Worm (Caenorhabditis elegans): ENCODE data around the gene nfki-1.

nfki-1 gene

ce11 chrX:15321791-15322190, 33.2 kb upstream of the nfki-1 start:
- TF ChIP-seq ztf-23 (GFP tag; IDR thresholded peaks at IDR 0.05) (no peak), med-1 (GFP tag; optimal IDR thresholded peaks at IDR 0.05; ENCODE audit: insufficient read depth) (no peak), cog-1 (tag; optimal IDR thresholded peaks at IDR 0.05) (no peak), flt-1 (GFP tag; IDR thresholded peaks at IDR 0.05) (no peak), tab-1 (GFP tag; IDR thresholded peaks at IDR 0.05) (no peak), ref-1 (GFP tag; conservative IDR thresholded peaks at IDR 0.05) (no peak), ztf-29 (GFP tag; IDR thresholded peaks at IDR 0.05) (no peak), klf-2 (GFP tag; conservative IDR thresholded peaks at IDR 0.05) (no peak), T22C8.4 (GFP tag; IDR thresholded peaks at IDR 0.05) (no peak)

- TF ChIP-seq flt-1 (GFP tag; IDR thresholded peaks at IDR 0.05) (no peak), tab-1 (GFP tag; IDR thresholded peaks at IDR 0.05) (no peak), cog-1 (tag; optimal IDR thresholded peaks at IDR 0.05) (no peak), T22C8.4 (GFP tag; IDR thresholded peaks at IDR 0.05) (no peak), ztf-29 (GFP tag; IDR thresholded peaks at IDR 0.05) (no peak), klf-2 (GFP tag; conservative IDR thresholded peaks at IDR 0.05) (no peak), ref-1 (GFP tag; conservative IDR thresholded peaks at IDR 0.05) (no peak), med-1 (GFP tag; optimal IDR thresholded peaks at IDR 0.05; ENCODE audit: insufficient read depth) (no peak)
These were observed 29.3 kb upstream of the nfki-1 start, which contains the start of gene Y15E3A.3 for ce11 chrX:15325709-15326108. Y15E3A.3 (minus strand) TSS chrX:15325809.

DNA sequence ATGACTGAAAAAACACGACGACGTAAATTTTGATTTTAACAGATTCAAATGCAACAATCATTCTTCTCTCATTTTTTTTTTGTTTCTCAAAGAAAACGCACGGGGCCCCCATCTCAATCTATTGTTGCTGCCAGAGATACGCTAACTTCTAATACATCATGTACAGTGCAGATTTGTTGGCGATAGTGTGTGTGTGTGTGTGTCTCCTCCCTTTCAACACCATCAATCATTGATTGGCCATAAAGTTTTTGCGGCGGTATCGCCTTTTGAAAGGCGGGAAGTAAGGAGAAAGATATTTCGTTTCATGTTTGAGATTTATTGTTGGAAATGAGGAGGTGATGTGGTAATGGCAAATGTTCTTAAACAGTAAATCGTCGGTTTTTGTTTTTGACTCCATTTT, 27.8 kb upstream of the nfki-1 start:
- TF ChIP-seq tab-1 (GFP tag; IDR thresholded peaks at IDR 0.05) (no peak), ref-1 (GFP tag; conservative IDR thresholded peaks at IDR 0.05) (no peak), klf-2 (GFP tag; conservative IDR thresholded peaks at IDR 0.05) (no peak), T22C8.4 (GFP tag; IDR thresholded peaks at IDR 0.05) (no peak), ztf-23 (GFP tag; IDR thresholded peaks at IDR 0.05) (no peak), cog-1 (tag; optimal IDR thresholded peaks at IDR 0.05) (no peak), med-1 (GFP tag; optimal IDR thresholded peaks at IDR 0.05; ENCODE audit: insufficient read depth) (no peak), flt-1 (GFP tag; IDR thresholded peaks at IDR 0.05) (no peak), ztf-29 (GFP tag; IDR thresholded peaks at IDR 0.05) (no peak)

ce11 chrX:15328343-15328742, 26.7 kb upstream of the nfki-1 start:
- TF ChIP-seq cog-1 (tag; optimal IDR thresholded peaks at IDR 0.05) (no peak), T22C8.4 (GFP tag; IDR thresholded peaks at IDR 0.05) (no peak), ref-1 (GFP tag; conservative IDR thresholded peaks at IDR 0.05) (no peak), ztf-23 (GFP tag; IDR thresholded peaks at IDR 0.05) (no peak), klf-2 (GFP tag; conservative IDR thresholded peaks at IDR 0.05) (no peak), ztf-29 (GFP tag; IDR thresholded peaks at IDR 0.05) (no peak), med-1 (GFP tag; optimal IDR thresholded peaks at IDR 0.05; ENCODE audit: insufficient read depth) (no peak), tab-1 (GFP tag; IDR thresholded peaks at IDR 0.05) (no peak), flt-1 (GFP tag; IDR thresholded peaks at IDR 0.05) (no peak)

ce11 chrX:15330664-15331063, 24.4 kb upstream of the nfki-1 start, which contains the start of gene Y15E3A.4:
Y15E3A.4 (plus strand) TSS chrX:15330964.
- TF ChIP-seq ztf-29 (GFP tag; IDR thresholded peaks at IDR 0.05), result no peak
- TF ChIP-seq cog-1 (tag; optimal IDR thresholded peaks at IDR 0.05), result no peak
- TF ChIP-seq tab-1 (GFP tag; IDR thresholded peaks at IDR 0.05), result no peak

ce11 chrX:15334897-15335296, 20.1 kb upstream of the nfki-1 start:
- TF ChIP-seq med-1 (GFP tag; optimal IDR thresholded peaks at IDR 0.05; ENCODE audit: insufficient read depth), result no peak
- TF ChIP-seq flt-1 (GFP tag; IDR thresholded peaks at IDR 0.05), result no peak
- TF ChIP-seq cog-1 (tag; optimal IDR thresholded peaks at IDR 0.05), result no peak
- TF ChIP-seq ztf-23 (GFP tag; IDR thresholded peaks at IDR 0.05), result no peak
- TF ChIP-seq tab-1 (GFP tag; IDR thresholded peaks at IDR 0.05), result no peak

ce11 chrX:15335636-15336035, 19.4 kb upstream of the nfki-1 start:
- TF ChIP-seq ztf-29 (GFP tag; IDR thresholded peaks at IDR 0.05) (no peak), tab-1 (GFP tag; IDR thresholded peaks at IDR 0.05) (no peak), ref-1 (GFP tag; conservative IDR thresholded peaks at IDR 0.05) (no peak), med-1 (GFP tag; optimal IDR thresholded peaks at IDR 0.05; ENCODE audit: insufficient read depth) (no peak), cog-1 (tag; optimal IDR thresholded peaks at IDR 0.05) (no peak), T22C8.4 (GFP tag; IDR thresholded peaks at IDR 0.05) (no peak), flt-1 (GFP tag; IDR thresholded peaks at IDR 0.05) (no peak), ztf-23 (GFP tag; IDR thresholded peaks at IDR 0.05) (no peak), klf-2 (GFP tag; conservative IDR thresholded peaks at IDR 0.05) (no peak)

DNA sequence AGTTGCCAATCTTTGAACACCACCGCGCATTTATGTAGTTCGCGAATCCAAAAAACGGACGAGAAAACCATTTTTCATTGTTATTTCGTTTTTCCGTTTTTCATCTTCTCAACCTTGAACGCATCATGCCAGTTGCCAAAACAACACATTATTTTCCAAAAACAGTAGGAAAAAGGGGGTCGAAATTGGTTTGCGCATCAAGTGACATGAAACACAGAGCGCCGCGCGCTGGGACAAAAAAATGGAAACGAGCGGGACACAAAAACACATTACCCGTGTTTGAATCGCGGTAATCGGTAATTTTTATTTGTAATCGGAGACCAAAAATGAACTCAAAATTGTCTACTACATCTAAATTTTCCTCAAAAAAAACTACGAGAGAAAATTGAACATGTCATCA, 18.6 kb upstream of the nfki-1 start:
- no peak for TF ChIP-seq flt-1 (GFP tag; IDR thresholded peaks at IDR 0.05)
- no peak for TF ChIP-seq ref-1 (GFP tag; conservative IDR thresholded peaks at IDR 0.05)
- TF ChIP-seq med-1 (GFP tag; optimal IDR thresholded peaks at IDR 0.05; ENCODE audit: insufficient read depth), result no peak
- TF ChIP-seq cog-1 (tag; optimal IDR thresholded peaks at IDR 0.05), result no peak
- TF ChIP-seq tab-1 (GFP tag; IDR thresholded peaks at IDR 0.05), result no peak
- no peak for TF ChIP-seq klf-2 (GFP tag; conservative IDR thresholded peaks at IDR 0.05)

- TF ChIP-seq flt-1 (GFP tag; IDR thresholded peaks at IDR 0.05) (no peak), ztf-23 (GFP tag; IDR thresholded peaks at IDR 0.05) (no peak), cog-1 (tag; optimal IDR thresholded peaks at IDR 0.05) (no peak), klf-2 (GFP tag; conservative IDR thresholded peaks at IDR 0.05) (no peak), ref-1 (GFP tag; conservative IDR thresholded peaks at IDR 0.05) (no peak), tab-1 (GFP tag; IDR thresholded peaks at IDR 0.05) (no peak), med-1 (GFP tag; optimal IDR thresholded peaks at IDR 0.05; ENCODE audit: insufficient read depth) (no peak), T22C8.4 (GFP tag; IDR thresholded peaks at IDR 0.05) (no peak), ztf-29 (GFP tag; IDR thresholded peaks at IDR 0.05) (no peak)
These were observed 16.8 kb upstream of the nfki-1 start for ce11 chrX:15338195-15338594.

DNA sequence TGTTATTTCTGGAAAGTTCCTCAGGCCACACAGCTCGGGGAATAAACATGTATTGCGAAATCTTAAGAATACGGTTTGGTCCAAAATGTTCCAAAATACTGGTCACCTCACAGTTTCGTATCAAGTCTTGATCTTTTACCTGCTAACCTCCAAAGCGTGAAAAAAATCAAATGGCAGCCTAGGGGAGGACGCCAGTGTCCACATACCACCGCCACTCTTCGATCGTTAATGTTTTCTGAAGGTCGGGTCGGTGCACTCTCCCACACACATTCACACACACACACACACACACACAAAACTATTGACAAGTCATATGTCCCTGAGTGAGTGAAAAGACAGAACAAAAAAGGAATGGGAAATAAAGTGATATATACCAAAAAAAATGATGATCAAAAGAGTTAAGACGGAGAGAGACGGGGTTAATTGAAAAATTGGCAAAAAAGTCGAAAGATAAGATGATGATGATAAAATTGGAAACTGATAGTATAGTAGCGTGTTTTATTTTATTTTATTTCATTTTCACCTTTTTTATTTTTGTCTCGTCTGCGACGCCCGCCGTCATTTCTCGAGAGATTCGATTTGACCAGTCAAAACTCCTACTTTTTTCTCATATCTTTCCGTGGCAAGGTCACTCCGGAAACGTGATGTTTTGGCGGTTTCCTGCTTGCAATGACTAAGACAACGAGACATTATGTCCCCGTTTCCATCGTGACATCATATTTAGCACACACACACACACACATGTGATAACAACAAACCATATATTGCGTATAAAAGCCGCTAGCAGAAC, 15.0 kb upstream of the nfki-1 start, which contains the start of gene Y15E3A.5:
Gene Y15E3A.5, plus strand, starts transcription at position 752 of the 790 bp plus-strand sequence.
- TF ChIP-seq ztf-29 (GFP tag; IDR thresholded peaks at IDR 0.05) (no peak), cog-1 (tag; optimal IDR thresholded peaks at IDR 0.05) (no peak), flt-1 (GFP tag; IDR thresholded peaks at IDR 0.05) (no peak), ztf-23 (GFP tag; IDR thresholded peaks at IDR 0.05) (no peak), med-1 (GFP tag; optimal IDR thresholded peaks at IDR 0.05; ENCODE audit: insufficient read depth) (no peak), klf-2 (GFP tag; conservative IDR thresholded peaks at IDR 0.05) (no peak)

All from whole organism, midembryonic.